Fruit fly (Drosophila melanogaster): ENCODE measurements around the gene CG8833.

dm6 chr3L:13919794-13920631 lies 8.8 kb downstream of the CG8833 start:
- TF ChIP-seq Snoo (tag; optimal IDR thresholded peaks at IDR 0.05), result peak; percentile 39
- no peak for TF ChIP-seq gl (tag; optimal IDR thresholded peaks at IDR 0.05)
- peak; percentile 70 for TF ChIP-seq CG9948 (tag; optimal IDR thresholded peaks at IDR 0.05)
- TF ChIP-seq D1 (tag; optimal IDR thresholded peaks at IDR 0.05), result peak; percentile 18
- TF ChIP-seq fd96Ca (GFP tag; IDR thresholded peaks at IDR 0.05), result peak; percentile 62; the same call in 1 of the 3 replicates
- TF ChIP-seq CG10348 (GFP tag; IDR thresholded peaks at IDR 0.05), result no peak
- TF ChIP-seq CG14655 (GFP tag; optimal IDR thresholded peaks at IDR 0.05), result peak; percentile 87
- TF ChIP-seq CG4496 (GFP tag; IDR thresholded peaks at IDR 0.05), result peak; percentile 53; the same call in 1 of the 3 replicates
- TF ChIP-seq CG12605 (GFP tag; IDR thresholded peaks at IDR 0.05), result peak; percentile 34; the same call in 1 of the 2 replicates
- TF ChIP-seq CG8301 (tag; optimal IDR thresholded peaks at IDR 0.05), result peak; percentile 78
- peak; percentile 76 for TF ChIP-seq CG8159 (tag; optimal IDR thresholded peaks at IDR 0.05)

Data from whole organism, pupa.